Fruit fly (Drosophila melanogaster) whole organism, prepupa: Measurements from ENCODE around the gene Iyd.

ENCODE experiments used
- Blimp-1 ChIP-seq: fragments of 200-800 bp; sonication (Bioruptor generic); optimal IDR thresholded peaks from 3 replicates; lab custom pipeline; 2017; ENCODE audit warnings: missing biosample characterization, missing genetic modification characterization, mild to moderate bottlenecking, moderate library complexity, missing genetic modification reagents
- CG11902 ChIP-seq: fragments of 200-800 bp; sonication (Bioruptor generic); optimal IDR thresholded peaks from 3 replicates; lab custom pipeline; 2016; ENCODE audit warnings: missing biosample characterization, missing genetic modification characterization
- CG15336 ChIP-seq: fragments of 200-800 bp; sonication (Bioruptor generic); IDR thresholded peaks from 2 replicates; pipeline ENCODE4 v1.3.6; 2022; ENCODE audit warnings: missing biosample characterization, missing genetic modification characterization
- CG16779 ChIP-seq: fragments of 200-800 bp; sonication (Bioruptor generic); optimal IDR thresholded peaks from 3 replicates; lab custom pipeline; 2017; ENCODE audit warnings: missing biosample characterization, mild to moderate bottlenecking, missing genetic modification characterization
- CG3032 ChIP-seq: fragments of 200-800 bp; optimal IDR thresholded peaks from 2 replicates; lab custom pipeline; 2019; ENCODE audit warnings: missing biosample characterization, mild to moderate bottlenecking, missing genetic modification characterization, moderate library complexity
- CG32006 ChIP-seq: fragments of 200-800 bp; sonication (Bioruptor generic); optimal IDR thresholded peaks from 3 replicates; lab custom pipeline; 2017; ENCODE audit warnings: missing biosample characterization, mild to moderate bottlenecking, missing genetic modification characterization
- CG3919 ChIP-seq: fragments of 200-800 bp; sonication (Bioruptor generic); optimal IDR thresholded peaks from 3 replicates; lab custom pipeline; 2016; ENCODE audit warnings: missing biosample characterization, missing genetic modification characterization
- CG4318 ChIP-seq: fragments of 200-800 bp; sonication (Bioruptor generic); optimal IDR thresholded peaks from 3 replicates; lab custom pipeline; 2017; ENCODE audit warnings: missing biosample characterization, mild to moderate bottlenecking, missing genetic modification characterization
- CG6276 ChIP-seq: fragments of 200-800 bp; sonication (Bioruptor generic); optimal IDR thresholded peaks from 2 replicates; lab custom pipeline; 2017; ENCODE audit warnings: missing biosample characterization, mild to moderate bottlenecking, missing genetic modification characterization
- CG6792 ChIP-seq: fragments of 200-800 bp; sonication (Bioruptor generic); optimal IDR thresholded peaks from 3 replicates; lab custom pipeline; 2016; ENCODE audit warnings: missing biosample characterization, missing genetic modification characterization
- CG6854 ChIP-seq: fragments of 200-800 bp; sonication (Bioruptor generic); optimal IDR thresholded peaks from 2 replicates; lab custom pipeline; 2017; ENCODE audit warnings: missing biosample characterization, mild to moderate bottlenecking, missing genetic modification characterization
- CG7368 ChIP-seq: fragments of 200-800 bp; sonication (Bioruptor generic); optimal IDR thresholded peaks from 3 replicates; lab custom pipeline; 2016; ENCODE audit warnings: missing biosample characterization, missing genetic modification characterization
- CG8319 ChIP-seq: fragments of 200-800 bp; sonication (Bioruptor generic); optimal IDR thresholded peaks from 3 replicates; lab custom pipeline; 2016; ENCODE audit warnings: missing biosample characterization, missing genetic modification characterization
- CG8632 ChIP-seq: fragments of 200-800 bp; sonication (Bioruptor generic); optimal IDR thresholded peaks from 3 replicates; lab custom pipeline; 2016; ENCODE audit warnings: missing biosample characterization, missing genetic modification characterization
- CG9139 ChIP-seq: fragments of 200-800 bp; sonication (Bioruptor generic); optimal IDR thresholded peaks from 3 replicates; lab custom pipeline; 2017; ENCODE audit warnings: missing biosample characterization, mild to moderate bottlenecking, missing genetic modification characterization
- Eip75B ChIP-seq: fragments of 200-800 bp; sonication (Bioruptor generic); optimal IDR thresholded peaks from 3 replicates; lab custom pipeline; 2016; ENCODE audit warnings: missing biosample characterization, missing genetic modification characterization
- Eip78C ChIP-seq: fragments of 200-800 bp; sonication (Bioruptor generic); peaks from one replicate; lab custom pipeline; 2016; ENCODE audit warnings: missing biosample characterization, missing genetic modification characterization
- Eip93F ChIP-seq: fragments of 200-800 bp; sonication (Bioruptor generic); optimal IDR thresholded peaks from 2 replicates; lab custom pipeline; 2016; ENCODE audit warnings: missing biosample characterization, mild to moderate bottlenecking, missing genetic modification characterization
- Ets21C ChIP-seq: fragments of 200-800 bp; sonication (Bioruptor generic); optimal IDR thresholded peaks from 3 replicates; lab custom pipeline; 2016; ENCODE audit warnings: missing biosample characterization, missing genetic modification characterization
- Ets96B ChIP-seq: fragments of 200-800 bp; optimal IDR thresholded peaks from 2 replicates; lab custom pipeline; 2019; ENCODE audit warnings: missing biosample characterization, mild to moderate bottlenecking, missing genetic modification characterization, moderate library complexity
- Gug ChIP-seq: fragments of 200-800 bp; sonication (Bioruptor generic); IDR thresholded peaks from 2 replicates; pipeline ENCODE4 v1.3.6; 2022; ENCODE audit warnings: missing biosample characterization, missing genetic modification characterization
- Hr38 ChIP-seq: sonication (Bioruptor generic); optimal IDR thresholded peaks from 2 replicates; lab custom pipeline; 2016; ENCODE audit warnings: missing biosample characterization, missing genetic modification characterization
- Hr39 ChIP-seq: fragments of 200-800 bp; sonication (Bioruptor generic); optimal IDR thresholded peaks from 2 replicates; lab custom pipeline; 2016; ENCODE audit warnings: missing biosample characterization, missing genetic modification characterization
- Lpt ChIP-seq: fragments of 200-800 bp; sonication (Bioruptor generic); optimal IDR thresholded peaks from 3 replicates; lab custom pipeline; 2016; ENCODE audit warnings: missing biosample characterization, missing genetic modification characterization
- Met ChIP-seq: fragments of 200-800 bp; sonication (Bioruptor generic); optimal IDR thresholded peaks from 3 replicates; lab custom pipeline; 2016; ENCODE audit warnings: missing biosample characterization, missing genetic modification characterization
- OdsH ChIP-seq: fragments of 200-800 bp; sonication (Bioruptor generic); optimal IDR thresholded peaks from 3 replicates; lab custom pipeline; 2016; ENCODE audit warnings: missing biosample characterization, missing genetic modification characterization
- Smox ChIP-seq: fragments of 200-800 bp; sonication (Bioruptor generic); optimal IDR thresholded peaks from 3 replicates; lab custom pipeline; 2016; ENCODE audit warnings: missing biosample characterization, missing genetic modification characterization
- Sox14 ChIP-seq: fragments of 200-800 bp; sonication (Bioruptor generic); optimal IDR thresholded peaks from 3 replicates; lab custom pipeline; 2016; ENCODE audit warnings: missing biosample characterization, missing genetic modification characterization
- Sox15 ChIP-seq: fragments of 200-800 bp; sonication (Bioruptor generic); optimal IDR thresholded peaks from 3 replicates; lab custom pipeline; 2016; ENCODE audit warnings: missing biosample characterization, missing genetic modification characterization
- acj6 ChIP-seq: fragments of 200-800 bp; sonication (Bioruptor generic); optimal IDR thresholded peaks from 3 replicates; lab custom pipeline; 2016; ENCODE audit warnings: missing biosample characterization, missing genetic modification characterization
- cyc ChIP-seq: fragments of 200-800 bp; sonication (Bioruptor generic); optimal IDR thresholded peaks from 3 replicates; lab custom pipeline; 2016; ENCODE audit warnings: missing biosample characterization, missing genetic modification characterization
- dac ChIP-seq: fragments of 200-800 bp; sonication (Bioruptor generic); optimal IDR thresholded peaks from 2 replicates; lab custom pipeline; 2017; ENCODE audit warnings: missing biosample characterization, mild to moderate bottlenecking, missing genetic modification characterization
- dsx ChIP-seq: fragments of 200-800 bp; optimal IDR thresholded peaks from 3 replicates; lab custom pipeline; 2019; ENCODE audit warnings: missing biosample characterization, mild to moderate bottlenecking, missing genetic modification characterization, moderate library complexity; ENCODE audit not compliant: poor library complexity, severe bottlenecking
- eg ChIP-seq: fragments of 200-800 bp; sonication (Bioruptor generic); IDR thresholded peaks from 3 replicates; pipeline ENCODE4 v1.3.6; 2022; ENCODE audit warnings: missing biosample characterization, missing genetic modification characterization
- esn ChIP-seq: fragments of 200-800 bp; sonication (Bioruptor generic); optimal IDR thresholded peaks from 2 replicates; lab custom pipeline; 2016; ENCODE audit warnings: missing biosample characterization, mild to moderate bottlenecking, missing genetic modification characterization, moderate library complexity
- fd59A ChIP-seq: fragments of 200-800 bp; sonication (Bioruptor generic); optimal IDR thresholded peaks from 2 replicates; lab custom pipeline; 2017; ENCODE audit warnings: missing biosample characterization, mild to moderate bottlenecking, missing genetic modification characterization, missing genetic modification reagents
- fd85E ChIP-seq: fragments of 200-800 bp; sonication (Bioruptor generic); optimal IDR thresholded peaks from 3 replicates; lab custom pipeline; 2016; ENCODE audit warnings: missing biosample characterization, missing genetic modification characterization
- fkh ChIP-seq: fragments of 200-800 bp; sonication (Bioruptor generic); optimal IDR thresholded peaks from 3 replicates; lab custom pipeline; 2017; ENCODE audit warnings: missing biosample characterization, mild to moderate bottlenecking, missing genetic modification characterization, moderate library complexity
- lz ChIP-seq: fragments of 200-800 bp; sonication (Bioruptor generic); optimal IDR thresholded peaks from 3 replicates; lab custom pipeline; 2016; ENCODE audit warnings: missing biosample characterization, missing genetic modification characterization
- net ChIP-seq: fragments of 200-800 bp; sonication (Bioruptor generic); optimal IDR thresholded peaks from 3 replicates; lab custom pipeline; 2016; ENCODE audit warnings: missing biosample characterization, missing genetic modification characterization
- ss ChIP-seq, 2 experiments: fragments of 200-800 bp; sonication (Bioruptor generic); optimal IDR thresholded peaks; 2 replicates in 1 of 2; 3 replicates in 1 of 2; lab custom pipeline; 2017 to 2018; ENCODE audit warnings: mild to moderate bottlenecking in 2 of 2, missing biosample characterization in 2 of 2, missing genetic modification characterization in 2 of 2, moderate library complexity in 1 of 2
- svp ChIP-seq: fragments of 200-800 bp; sonication (Bioruptor generic); peaks from one replicate; lab custom pipeline; 2016; ENCODE audit warnings: missing biosample characterization, missing genetic modification characterization
- vri ChIP-seq: fragments of 200-800 bp; sonication (Bioruptor generic); optimal IDR thresholded peaks from 3 replicates; lab custom pipeline; 2016; ENCODE audit warnings: missing biosample characterization, mild to moderate bottlenecking, missing genetic modification characterization

Gene Iyd

dm6 chr3L:11118627-11119395, 22.8 kb upstream of the Iyd start (continued):
- TF ChIP-seq CG16779 (tag; lab: Kevin White, UChicago) (peak; percentile 63), Eip93F (GFP tag; lab: Kevin White, UChicago) (no peak), CG9139 (GFP tag; lab: Kevin White, UChicago) (peak; percentile 51), CG32006 (peak; percentile 60), fd85E (no peak), svp (GFP tag; lab: Kevin White, UChicago) (peak; percentile 83), CG3919 (GFP tag; lab: Kevin White, UChicago) (no peak), lz (GFP tag; lab: Kevin White, UChicago) (no peak), eg (GFP tag; lab: Robert Waterston, UW) (peak; percentile 53; the same call in 2 of the 3 replicates)

- TF ChIP-seq Hr38 (GFP tag; lab: Kevin White, UChicago) (no peak), CG8319 (GFP tag; lab: Kevin White, UChicago) (no peak), fd85E (no peak), CG15336 (GFP tag; lab: Robert Waterston, UW) (no peak), svp (GFP tag; lab: Kevin White, UChicago) (no peak), Smox (no peak)
- TF ChIP-seq, all 60 proteins: peak for 0
Measured at dm6 chr3L:11117733-11118132, 21.7 kb upstream of the Iyd start.

- TF ChIP-seq CG4318 (GFP tag; lab: Kevin White, UChicago): no peak
- no peak for TF ChIP-seq CG3919 (GFP tag; lab: Kevin White, UChicago)
- TF ChIP-seq CG11902 (GFP tag; lab: Kevin White, UChicago): no peak
- TF ChIP-seq acj6 (GFP tag; lab: Kevin White, UChicago): no peak
- TF ChIP-seq Hr38 (GFP tag; lab: Kevin White, UChicago): no peak
- TF ChIP-seq Gug (GFP tag; lab: Robert Waterston, UW): no peak; the same call in 1 of the 2 replicates
- no peak for TF ChIP-seq CG7368
- no peak for TF ChIP-seq Smox
- no peak; the same call in 2 of the 3 replicates for TF ChIP-seq eg (GFP tag; lab: Robert Waterston, UW)
- TF ChIP-seq Met (GFP tag; lab: Kevin White, UChicago): no peak
- TF ChIP-seq Eip78C (GFP tag; lab: Kevin White, UChicago): peak; percentile 79
- no peak for TF ChIP-seq Sox15 (GFP tag; lab: Kevin White, UChicago)
- peak; percentile 58 for TF ChIP-seq dsx (GFP tag; lab: Kevin White, UChicago)
- TF ChIP-seq CG6792 (GFP tag; lab: Kevin White, UChicago): no peak
- peak; percentile 2 for TF ChIP-seq esn (GFP tag; lab: Kevin White, UChicago)
- TF ChIP-seq CG6854: peak; percentile 91
- TF ChIP-seq CG8632: no peak
- peak; percentile 92 to 93 for TF ChIP-seq ss (GFP tag; optimal IDR thresholded peaks at IDR 0.05; lab: Kevin White, UChicago)
- no peak for TF ChIP-seq dac (GFP tag; lab: Kevin White, UChicago)
- TF ChIP-seq Hr39 (GFP tag; lab: Kevin White, UChicago): no peak
- no peak for TF ChIP-seq Ets21C (GFP tag; lab: Kevin White, UChicago)
- peak; percentile 60 for TF ChIP-seq CG16779 (tag; lab: Kevin White, UChicago)
- peak; percentile 5 for TF ChIP-seq Eip93F (GFP tag; lab: Kevin White, UChicago)
- TF ChIP-seq fd59A (GFP tag; lab: Kevin White, UChicago): no peak
- peak; percentile 26 for TF ChIP-seq Ets96B (tag; lab: Kevin White, UChicago)
- no peak for TF ChIP-seq OdsH (GFP tag; lab: Kevin White, UChicago)
- TF ChIP-seq vri (GFP tag; lab: Kevin White, UChicago): no peak
- TF ChIP-seq Lpt: peak; percentile 19
- TF ChIP-seq CG3032: no peak
- TF ChIP-seq Sox14: peak; percentile 58
- no peak for TF ChIP-seq CG6276 (GFP tag; lab: Kevin White, UChicago)
- TF ChIP-seq cyc (GFP tag; lab: Kevin White, UChicago): no peak
- no peak for TF ChIP-seq Eip75B (GFP tag; lab: Kevin White, UChicago)
- no peak for TF ChIP-seq net (GFP tag; lab: Kevin White, UChicago)
- peak; percentile 19 for TF ChIP-seq fkh (GFP tag; lab: Kevin White, UChicago)
- TF ChIP-seq Blimp-1 (GFP tag; lab: Kevin White, UChicago): peak; percentile 40
Measured at dm6 chr3L:11113198-11114197, 17.5 kb upstream of the Iyd start, which contains the start of gene Sod1. Sod1 (minus strand) TSS chr3L:11113740.
